Worm (Caenorhabditis elegans): ENCODE measurements around the gene K02A6.4.

- TF ChIP-seq ztf-23 (GFP tag; IDR thresholded peaks at IDR 0.05) = no peak
- no peak for TF ChIP-seq cog-1 (tag; optimal IDR thresholded peaks at IDR 0.05)
- TF ChIP-seq ztf-29 (GFP tag; IDR thresholded peaks at IDR 0.05) = no peak
- TF ChIP-seq flt-1 (GFP tag; IDR thresholded peaks at IDR 0.05) = no peak
- no peak for TF ChIP-seq med-1 (GFP tag; optimal IDR thresholded peaks at IDR 0.05; ENCODE audit: insufficient read depth)
- TF ChIP-seq tab-1 (GFP tag; IDR thresholded peaks at IDR 0.05) = no peak
Observed at ce11 chrX:8214424-8215115, 4.0 kb downstream of the K02A6.4 start, which contains the start of gene C47D2.1.
